Worm (Caenorhabditis elegans) whole organism, L2 larva: Measurements from ENCODE around the gene C55B6.4.

Experiments used
- C34F6.9 ChIP-seq: fragments of 150-350 bp; optimal IDR thresholded peaks from 2 replicates; lab custom pipeline; 2014; ENCODE audit warnings: missing biosample characterization, missing genetic modification characterization
- F13H6.1 ChIP-seq: sonication (generic microtip); optimal IDR thresholded peaks from 2 replicates; lab custom pipeline; 2016; ENCODE audit warnings: missing genetic modification characterization, missing compliant biosample characterization
- R02D3.7 ChIP-seq: fragments of 150-350 bp; optimal IDR thresholded peaks from 2 replicates; lab custom pipeline; 2014; ENCODE audit warnings: missing biosample characterization, missing genetic modification characterization
- Y55F3AM.14 ChIP-seq: fragments of 200-800 bp; sonication (Bioruptor generic); optimal IDR thresholded peaks from 2 replicates; lab custom pipeline; 2018; ENCODE audit warnings: mild to moderate bottlenecking, missing genetic modification characterization, missing compliant biosample characterization
- ZK546.5 ChIP-seq: sonication (generic microtip); optimal IDR thresholded peaks from 2 replicates; lab custom pipeline; 2017; ENCODE audit warnings: missing biosample characterization, missing genetic modification characterization
- aly-2 ChIP-seq: fragments of 150-350 bp; optimal IDR thresholded peaks from 2 replicates; lab custom pipeline; 2014; ENCODE audit warnings: missing biosample characterization, missing genetic modification characterization
- ama-1 ChIP-seq: fragments of 150-350 bp; optimal IDR thresholded peaks from 2 replicates; lab custom pipeline; 2018; ENCODE audit warnings: inconsistent platforms
- ceh-16 ChIP-seq: fragments of 150-350 bp; optimal IDR thresholded peaks from 2 replicates; lab custom pipeline; 2014; ENCODE audit warnings: missing biosample characterization, missing genetic modification characterization
- ceh-82 ChIP-seq: fragments of 150-350 bp; optimal IDR thresholded peaks from 2 replicates; lab custom pipeline; 2014; ENCODE audit warnings: missing biosample characterization, missing genetic modification characterization
- crh-2 ChIP-seq: sonication (generic microtip); optimal IDR thresholded peaks from 2 replicates; lab custom pipeline; 2017; ENCODE audit warnings: missing biosample characterization, missing genetic modification characterization
- egl-27 ChIP-seq: sonication (generic microtip); optimal IDR thresholded peaks from 3 replicates; lab custom pipeline; 2017; ENCODE audit warnings: missing biosample characterization, missing genetic modification reagents, missing genetic modification characterization
- elt-1 ChIP-seq: fragments of 150-350 bp; optimal IDR thresholded peaks from 2 replicates; lab custom pipeline; 2014; ENCODE audit warnings: missing biosample characterization, missing genetic modification characterization
- elt-3 ChIP-seq: sonication (generic microtip); optimal IDR thresholded peaks from 2 replicates; lab custom pipeline; 2017; ENCODE audit warnings: missing biosample characterization, missing genetic modification characterization
- fos-1 ChIP-seq: fragments of 150-350 bp; optimal IDR thresholded peaks from 2 replicates; lab custom pipeline; 2014; ENCODE audit warnings: missing biosample characterization, missing genetic modification characterization
- lin-11 ChIP-seq: fragments of 150-350 bp; sonication (generic microtip); optimal IDR thresholded peaks from 2 replicates; lab custom pipeline; 2014; ENCODE audit warnings: missing biosample characterization, missing genetic modification characterization, inconsistent platforms, mixed read lengths
- lin-13 ChIP-seq: fragments of 150-350 bp; optimal IDR thresholded peaks from 2 replicates; lab custom pipeline; 2014; ENCODE audit warnings: missing biosample characterization, missing genetic modification reagents, missing genetic modification characterization
- lin-39 ChIP-seq: fragments of 150-350 bp; optimal IDR thresholded peaks from 2 replicates; lab custom pipeline; 2014; ENCODE audit warnings: missing biosample characterization, missing genetic modification reagents, missing genetic modification characterization
- lsy-2 ChIP-seq, 2 experiments: fragments of 150-350 bp in 1 of 2; sonication (generic microtip) in 1 of 2; optimal IDR thresholded peaks; 2 replicates each; lab custom pipeline; 2014 to 2017; ENCODE audit warnings: missing biosample characterization in 2 of 2, missing genetic modification characterization in 2 of 2
- mab-5 ChIP-seq: fragments of 150-350 bp; optimal IDR thresholded peaks from 2 replicates; lab custom pipeline; 2014; ENCODE audit warnings: missing biosample characterization, missing genetic modification characterization
- mdl-1 ChIP-seq, 2 experiments: fragments of 150-350 bp in 1 of 2; sonication (generic microtip) in 1 of 2; optimal IDR thresholded peaks; 2 replicates each; lab custom pipeline; 2017; ENCODE audit warnings: missing biosample characterization in 2 of 2, missing genetic modification characterization in 2 of 2
- nhr-11 ChIP-seq: fragments of 150-350 bp; optimal IDR thresholded peaks from 2 replicates; lab custom pipeline; 2014; ENCODE audit warnings: missing biosample characterization, missing genetic modification characterization
- nhr-129 ChIP-seq: fragments of 150-350 bp; optimal IDR thresholded peaks from 2 replicates; lab custom pipeline; 2014; ENCODE audit warnings: missing biosample characterization, missing genetic modification characterization
- nhr-21 ChIP-seq: fragments of 150-350 bp; optimal IDR thresholded peaks from 2 replicates; lab custom pipeline; 2014; ENCODE audit warnings: missing biosample characterization, missing genetic modification characterization
- nhr-23 ChIP-seq: fragments of 150-350 bp; optimal IDR thresholded peaks from 2 replicates; lab custom pipeline; 2014; ENCODE audit warnings: missing biosample characterization, missing genetic modification reagents, missing genetic modification characterization
- nhr-237 ChIP-seq: fragments of 150-350 bp; optimal IDR thresholded peaks from 2 replicates; lab custom pipeline; 2014; ENCODE audit warnings: missing biosample characterization, missing genetic modification characterization
- nhr-25 ChIP-seq: fragments of 150-350 bp; sonication (generic microtip); optimal IDR thresholded peaks from 3 replicates; lab custom pipeline; 2014; ENCODE audit warnings: missing biosample characterization, missing genetic modification characterization
- nhr-6 ChIP-seq: fragments of 150-350 bp; optimal IDR thresholded peaks from 2 replicates; lab custom pipeline; 2014; ENCODE audit warnings: missing biosample characterization, missing genetic modification characterization
- nhr-77 ChIP-seq: fragments of 150-350 bp; optimal IDR thresholded peaks from 2 replicates; lab custom pipeline; 2014; ENCODE audit warnings: missing biosample characterization, missing genetic modification characterization
- peb-1 ChIP-seq: fragments of 150-350 bp; optimal IDR thresholded peaks from 2 replicates; lab custom pipeline; 2014; ENCODE audit warnings: missing biosample characterization, missing genetic modification characterization
- sem-4 ChIP-seq: fragments of 150-350 bp; optimal IDR thresholded peaks from 2 replicates; lab custom pipeline; 2014; ENCODE audit warnings: missing biosample characterization, missing genetic modification reagents, missing genetic modification characterization
- skn-1 ChIP-seq: sonication (generic microtip); optimal IDR thresholded peaks from 2 replicates; lab custom pipeline; 2017; ENCODE audit warnings: missing biosample characterization, missing genetic modification characterization
- sma-3 ChIP-seq: sonication (generic microtip); optimal IDR thresholded peaks from 2 replicates; lab custom pipeline; 2016; ENCODE audit warnings: missing genetic modification reagents, missing genetic modification characterization, missing compliant biosample characterization
- sma-9 ChIP-seq, 2 experiments: fragments of 150-350 bp in 1 of 2; sonication (generic microtip) in 1 of 2; optimal IDR thresholded peaks; 2 replicates each; lab custom pipeline; 2014 to 2016; ENCODE audit warnings: missing genetic modification characterization in 2 of 2, mild to moderate bottlenecking in 1 of 2, missing biosample characterization in 1 of 2, missing compliant biosample characterization in 1 of 2, missing genetic modification reagents in 1 of 2, moderate library complexity in 1 of 2
- unc-39 ChIP-seq: fragments of 150-350 bp; optimal IDR thresholded peaks from 2 replicates; lab custom pipeline; 2014; ENCODE audit warnings: missing biosample characterization, missing genetic modification characterization
- unc-55 ChIP-seq: fragments of 150-350 bp; sonication (generic microtip); optimal IDR thresholded peaks from 3 replicates; lab custom pipeline; 2014; ENCODE audit warnings: missing biosample characterization, missing genetic modification reagents, missing genetic modification characterization
- ztf-1 ChIP-seq: fragments of 200-800 bp; sonication (Bioruptor generic); conservative IDR thresholded peaks from 2 replicates; pipeline ENCODE4 v1.3.6; 2022; ENCODE audit warnings: missing genetic modification characterization, missing compliant biosample characterization
- ztf-11 ChIP-seq: sonication (generic microtip); optimal IDR thresholded peaks from 2 replicates; lab custom pipeline; 2017; ENCODE audit warnings: missing biosample characterization, missing genetic modification characterization
- ztf-4 ChIP-seq: fragments of 150-350 bp; optimal IDR thresholded peaks from 2 replicates; lab custom pipeline; 2014; ENCODE audit warnings: missing biosample characterization, missing genetic modification characterization

The C55B6.4 gene

DNA sequence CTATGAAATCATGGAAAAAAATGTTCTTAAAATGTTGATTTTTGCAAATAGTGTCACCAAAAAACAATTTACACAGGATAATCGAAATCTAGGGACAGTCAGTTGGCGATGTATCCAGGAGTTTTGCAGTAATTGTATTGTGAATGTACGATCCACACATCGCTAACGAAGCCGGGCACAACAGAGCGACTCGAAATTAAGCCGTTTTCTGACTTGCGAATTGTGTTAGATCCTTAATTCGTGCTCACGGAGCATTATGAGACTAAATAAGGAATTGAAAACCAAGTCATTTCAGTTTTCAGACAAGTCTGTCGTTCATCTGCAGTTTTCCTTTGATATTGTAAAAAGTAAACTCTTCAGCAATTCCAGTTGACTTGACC lies 46.6 kb upstream of the C55B6.4 start:
- TF ChIP-seq Y55F3AM.14 = no peak

DNA sequence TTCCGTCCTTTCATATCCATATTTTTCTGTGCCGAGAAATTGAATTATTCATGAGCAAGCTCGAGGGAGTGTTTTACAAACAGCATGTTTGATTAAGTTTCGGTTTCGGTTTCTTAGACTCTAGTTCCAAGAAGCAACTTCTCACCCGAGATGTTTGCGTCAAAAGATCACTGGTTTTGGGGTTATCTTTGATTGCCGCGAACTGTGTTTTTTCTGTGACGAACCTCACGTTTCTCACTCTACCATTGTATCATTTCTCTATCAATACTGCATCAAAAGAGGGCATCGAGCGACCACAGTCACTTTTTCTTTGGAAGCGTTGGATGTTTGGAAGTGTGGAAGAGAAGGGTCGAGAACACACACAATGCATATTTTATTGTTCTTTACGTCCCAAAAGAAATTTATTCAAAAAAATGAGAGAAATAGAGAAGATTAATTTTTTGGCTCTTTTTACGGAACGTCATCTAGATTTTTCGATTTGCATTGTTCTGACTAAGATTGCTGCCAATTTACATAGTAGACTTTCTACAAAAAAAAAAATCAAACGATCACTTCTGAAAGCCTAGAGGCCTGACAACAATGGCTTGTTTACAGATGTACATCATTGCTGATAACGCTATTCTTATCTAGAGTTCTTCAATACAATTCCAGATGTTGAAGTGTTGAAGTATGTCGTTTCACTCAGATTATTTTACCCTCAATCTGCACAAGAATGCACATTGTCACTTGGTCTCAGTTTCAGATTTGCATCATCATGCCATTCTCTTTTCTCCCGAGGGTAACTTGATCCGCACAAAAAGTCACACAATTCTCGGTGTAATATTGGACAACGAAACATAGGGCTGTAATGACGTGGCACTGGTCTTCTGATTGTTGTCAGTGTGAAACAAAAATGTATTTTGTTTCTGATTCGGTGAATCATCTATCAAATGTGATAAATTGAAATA lies 45.9 kb upstream of the C55B6.4 start:
- TF ChIP-seq ztf-11 (tag; lab: Kevin White, UChicago) = no peak
- TF ChIP-seq lin-13 (GFP tag; lab: Kevin White, UChicago) = peak; percentile 15
- TF ChIP-seq lsy-2 (tag; optimal IDR thresholded peaks at IDR 0.05; lab: Kevin White, UChicago) = no peak
- peak; percentile 70 for TF ChIP-seq crh-2
- peak; percentile 50 for TF ChIP-seq F13H6.1 (tag; lab: Kevin White, UChicago)
- no peak for TF ChIP-seq sma-3 (GFP tag; lab: Kevin White, UChicago)
- TF ChIP-seq sem-4 (tag; lab: Kevin White, UChicago) = no peak
- TF ChIP-seq nhr-21 (tag; lab: Kevin White, UChicago) = peak; percentile 6
- peak; percentile 32 for TF ChIP-seq fos-1 (tag; lab: Kevin White, UChicago)
- no peak for TF ChIP-seq nhr-23 (tag; lab: Kevin White, UChicago)
- TF ChIP-seq nhr-25 = no peak
- TF ChIP-seq elt-3 (tag; lab: Kevin White, UChicago) = no peak
- TF ChIP-seq ama-1 (lab: Kevin White, UChicago) = no peak
- no peak for TF ChIP-seq ceh-82
- TF ChIP-seq nhr-129 (tag; lab: Kevin White, UChicago) = peak; percentile 93
- no peak for TF ChIP-seq ztf-4
- TF ChIP-seq mab-5 = no peak
- no peak for TF ChIP-seq mdl-1 (tag; optimal IDR thresholded peaks at IDR 0.05; lab: Kevin White, UChicago)
- no peak for TF ChIP-seq elt-1
- peak; percentile 16 for TF ChIP-seq unc-55 (GFP tag; lab: Kevin White, UChicago)
- no peak for TF ChIP-seq nhr-11 (tag; lab: Kevin White, UChicago)
- peak; percentile 52 for TF ChIP-seq sma-9 (GFP tag; optimal IDR thresholded peaks at IDR 0.05; lab: Kevin White, UChicago)
- no peak for TF ChIP-seq sma-9 (tag; optimal IDR thresholded peaks at IDR 0.05; lab: Kevin White, UChicago)
- no peak for TF ChIP-seq skn-1 (tag; lab: Kevin White, UChicago)
- TF ChIP-seq nhr-237 (tag; lab: Kevin White, UChicago) = no peak

DNA sequence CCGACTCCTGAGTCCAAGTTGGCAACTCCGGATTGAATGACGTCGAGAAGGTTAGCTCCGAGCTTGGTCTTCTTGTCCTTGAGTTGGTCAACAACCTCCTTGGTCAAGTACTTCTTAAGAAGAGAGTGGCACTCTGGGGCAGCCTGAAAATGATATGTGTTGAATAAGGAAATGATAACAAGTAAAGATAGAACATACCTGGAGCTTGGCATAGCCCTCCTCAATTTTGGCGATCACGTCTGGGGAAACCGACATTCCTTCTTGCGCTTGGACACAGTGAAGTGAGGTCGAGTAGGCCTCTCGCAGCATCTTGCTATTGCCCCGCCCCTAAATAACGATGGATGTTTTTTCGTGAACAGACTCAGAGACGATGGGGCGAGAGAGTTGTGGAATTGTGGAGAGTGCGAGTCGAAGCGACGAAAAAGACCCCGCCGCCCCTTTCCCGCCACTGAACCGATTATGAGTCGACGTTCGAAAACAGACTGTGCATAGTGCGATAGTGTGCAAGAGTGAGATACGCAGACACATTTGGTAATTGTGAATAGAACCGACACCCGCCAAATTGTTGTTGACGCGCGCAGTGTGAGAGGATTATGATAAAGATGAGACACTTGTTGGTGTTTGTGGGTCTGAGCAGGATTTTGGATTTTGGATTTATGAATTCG lies 44.8 kb upstream of the C55B6.4 start:
- TF ChIP-seq nhr-25 (peak; percentile 23), lsy-2 (tag; optimal IDR thresholded peaks at IDR 0.05; lab: Kevin White, UChicago) (peak in 1 of 2 experiments; percentile 55), unc-39 (no peak), ztf-4 (peak; percentile 0), fos-1 (tag; lab: Kevin White, UChicago) (peak; percentile 54), R02D3.7 (tag; lab: Kevin White, UChicago) (no peak), nhr-129 (tag; lab: Kevin White, UChicago) (peak; percentile 63), mdl-1 (tag; optimal IDR thresholded peaks at IDR 0.05; lab: Kevin White, UChicago) (peak in 1 of 2 experiments; percentile 39), F13H6.1 (tag; lab: Kevin White, UChicago) (peak; percentile 63), unc-55 (GFP tag; lab: Kevin White, UChicago) (peak; percentile 21), lin-11 (tag; lab: Kevin White, UChicago) (peak; percentile 9), sma-9 (GFP tag; optimal IDR thresholded peaks at IDR 0.05; lab: Kevin White, UChicago) (peak; percentile 45), sma-9 (tag; optimal IDR thresholded peaks at IDR 0.05; lab: Kevin White, UChicago) (no peak), lin-13 (GFP tag; lab: Kevin White, UChicago) (no peak), C34F6.9 (tag; lab: Kevin White, UChicago) (peak; percentile 39), crh-2 (peak; percentile 58), ama-1 (lab: Kevin White, UChicago) (peak; percentile 63), aly-2 (tag; lab: Kevin White, UChicago) (no peak), ZK546.5 (no peak)
- TF ChIP-seq, all 48 proteins: peak for 13

DNA sequence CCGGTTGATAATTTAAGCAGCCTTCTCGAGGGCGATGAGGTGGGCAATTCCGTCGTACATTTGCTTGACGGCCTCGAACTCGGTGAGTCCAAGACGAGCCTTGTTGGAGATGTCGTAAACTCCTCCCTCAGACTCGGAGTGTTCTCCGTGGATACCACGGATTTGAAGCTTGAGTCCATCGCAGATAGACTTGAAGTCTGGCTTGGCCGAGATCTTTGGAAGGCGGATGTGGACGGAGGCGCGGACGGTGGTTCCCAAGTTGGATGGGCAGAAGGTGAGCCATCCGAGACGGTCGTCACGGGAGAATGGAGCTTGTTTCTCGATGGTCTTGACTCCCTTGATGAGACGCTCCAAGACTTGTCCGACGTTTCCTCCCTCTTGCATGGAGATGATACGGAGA lies 43.4 kb upstream of the C55B6.4 start:
- TF ChIP-seq fos-1 (tag; lab: Kevin White, UChicago) = no peak
- TF ChIP-seq peb-1 = no peak
- TF ChIP-seq nhr-11 (tag; lab: Kevin White, UChicago) = no peak
- TF ChIP-seq sem-4 (tag; lab: Kevin White, UChicago) = no peak
- TF ChIP-seq sma-9 (GFP tag; optimal IDR thresholded peaks at IDR 0.05; lab: Kevin White, UChicago) = no peak
- no peak for TF ChIP-seq sma-9 (tag; optimal IDR thresholded peaks at IDR 0.05; lab: Kevin White, UChicago)
- no peak for TF ChIP-seq nhr-77 (tag; lab: Kevin White, UChicago)
- TF ChIP-seq nhr-6 = no peak
- TF ChIP-seq lin-39 = no peak
- TF ChIP-seq unc-39 = no peak
- no peak for TF ChIP-seq R02D3.7 (tag; lab: Kevin White, UChicago)
- no peak for TF ChIP-seq ZK546.5
- TF ChIP-seq aly-2 (tag; lab: Kevin White, UChicago) = no peak
- TF ChIP-seq ztf-1 (GFP tag; lab: Robert Waterston, UW) = no peak
- no peak for TF ChIP-seq lsy-2 (tag; optimal IDR thresholded peaks at IDR 0.05; lab: Kevin White, UChicago)
- TF ChIP-seq ztf-4 = no peak
- TF ChIP-seq ceh-16 (tag; lab: Kevin White, UChicago) = no peak
- no peak for TF ChIP-seq egl-27 (tag; lab: Kevin White, UChicago)
- no peak for TF ChIP-seq unc-55 (GFP tag; lab: Kevin White, UChicago)
- no peak for TF ChIP-seq nhr-25
- no peak for TF ChIP-seq lin-13 (GFP tag; lab: Kevin White, UChicago)
